Fruit fly (Drosophila melanogaster) whole organism, wandering third instar larva: ENCODE results near the gene ND-20.
A peak's percentile ranks its signal among the peaks of the same experiment; 100 is the strongest.

Experiments used
- Abd-B ChIP-seq: fragments of >200 bp; optimal IDR thresholded peaks from 2 replicates; lab custom pipeline; 2017; ENCODE audit warnings: missing biosample characterization, missing genetic modification characterization
- CG32264 ChIP-seq: fragments of 200-800 bp; sonication (Bioruptor generic); optimal IDR thresholded peaks from 2 replicates; lab custom pipeline; 2016; ENCODE audit warnings: missing biosample characterization, missing genetic modification characterization
- Dfd ChIP-seq: fragments of >200 bp; optimal IDR thresholded peaks from 2 replicates; lab custom pipeline; 2017; ENCODE audit warnings: missing biosample characterization, missing genetic modification characterization
- Dif ChIP-seq: fragments of 200-275, 200-300 bp; sonication (Bioruptor generic); optimal IDR thresholded peaks from 2 replicates; lab custom pipeline; 2018; ENCODE audit warnings: missing biosample characterization, missing genetic modification characterization; ENCODE audit not compliant: partially characterized antibody
- HLH106 ChIP-seq: fragments of 200-800 bp; optimal IDR thresholded peaks from 3 replicates; lab custom pipeline; 2019; ENCODE audit warnings: missing biosample characterization, mild to moderate bottlenecking, missing genetic modification characterization, moderate library complexity
- Hnf4 ChIP-seq: fragments of 200-800 bp; sonication (Bioruptor generic); optimal IDR thresholded peaks from 2 replicates; lab custom pipeline; 2016; ENCODE audit warnings: missing biosample characterization, mild to moderate bottlenecking, missing genetic modification characterization
- Hr78 ChIP-seq: fragments of >200 bp; optimal IDR thresholded peaks from 2 replicates; lab custom pipeline; 2017; ENCODE audit warnings: missing biosample characterization, missing genetic modification characterization
- Hr83 ChIP-seq: fragments of 200-300 bp; sonication (Bioruptor generic); optimal IDR thresholded peaks from 2 replicates; lab custom pipeline; 2016; ENCODE audit warnings: missing biosample characterization, mild to moderate bottlenecking, missing genetic modification characterization, moderate library complexity; ENCODE audit not compliant: poor library complexity, severe bottlenecking
- Jra ChIP-seq: sonication (Bioruptor generic); optimal IDR thresholded peaks from 2 replicates; lab custom pipeline; 2016; ENCODE audit warnings: missing biosample characterization, missing genetic modification characterization
- Myc ChIP-seq: fragments of >200 bp; optimal IDR thresholded peaks from 2 replicates; lab custom pipeline; 2017
- N ChIP-seq: fragments of >200 bp; optimal IDR thresholded peaks from 2 replicates; lab custom pipeline; 2018; ENCODE audit warnings: missing biosample characterization, missing external identifiers, missing genetic modification characterization
- OdsH ChIP-seq: fragments of 200-800 bp; sonication (Bioruptor generic); optimal IDR thresholded peaks from 2 replicates; lab custom pipeline; 2016; ENCODE audit warnings: missing biosample characterization, mild to moderate bottlenecking, missing genetic modification characterization
- Rel ChIP-seq, 2 experiments: fragments of 200-800 bp; sonication (Bioruptor generic) in 1 of 2; optimal IDR thresholded peaks; 2 replicates in 1 of 2; 3 replicates in 1 of 2; lab custom pipeline; 2016 to 2019; ENCODE audit warnings: mild to moderate bottlenecking in 2 of 2, missing biosample characterization in 2 of 2, missing genetic modification characterization in 2 of 2, moderate library complexity in 1 of 2
- Sp1 ChIP-seq: fragments of 200-800 bp; sonication (Bioruptor generic); optimal IDR thresholded peaks from 3 replicates; lab custom pipeline; 2019; ENCODE audit warnings: missing biosample characterization, mild to moderate bottlenecking, missing genetic modification characterization, moderate library complexity
- Vsx2 ChIP-seq: fragments of 200-300, 225-300 bp; sonication (Bioruptor generic); optimal IDR thresholded peaks from 2 replicates; lab custom pipeline; 2018; ENCODE audit warnings: missing biosample characterization, missing genetic modification characterization; ENCODE audit not compliant: partially characterized antibody
- br ChIP-seq: fragments of 200-800 bp; sonication (Bioruptor generic); optimal IDR thresholded peaks from 2 replicates; lab custom pipeline; 2016; ENCODE audit warnings: missing biosample characterization, missing genetic modification characterization
- brk ChIP-seq: fragments of 200-800 bp; sonication (Bioruptor generic); optimal IDR thresholded peaks from 2 replicates; lab custom pipeline; 2016; ENCODE audit warnings: missing biosample characterization, mild to moderate bottlenecking, missing genetic modification characterization
- dl ChIP-seq, 2 experiments: fragments of 175-275, 200-275 bp in 1 of 2; fragments of 200-275 bp in 1 of 2; sonication (Bioruptor generic); optimal IDR thresholded peaks; lab custom pipeline; 2018; ENCODE audit warnings: mild to moderate bottlenecking in 2 of 2, missing biosample characterization in 2 of 2, missing genetic modification characterization in 2 of 2, moderate library complexity in 2 of 2; ENCODE audit not compliant: partially characterized antibody in 2 of 2, insufficient read depth in 1 of 2
- dmrt93B ChIP-seq: fragments of 200-800 bp; sonication (Bioruptor generic); optimal IDR thresholded peaks from 2 replicates; lab custom pipeline; 2018; ENCODE audit warnings: missing biosample characterization, mild to moderate bottlenecking, missing genetic modification characterization
- ey ChIP-seq: fragments of 200-800 bp; sonication (Bioruptor generic); optimal IDR thresholded peaks from 2 replicates; lab custom pipeline; 2016; ENCODE audit warnings: missing biosample characterization, missing genetic modification characterization
- fru ChIP-seq: fragments of 200-800 bp; sonication (Bioruptor generic); optimal IDR thresholded peaks from 3 replicates; lab custom pipeline; 2016; ENCODE audit warnings: missing biosample characterization, mild to moderate bottlenecking, missing genetic modification characterization
- jim ChIP-seq: fragments of 175-275, 200-325 bp; sonication (Bioruptor generic); optimal IDR thresholded peaks from 2 replicates; lab custom pipeline; 2016; ENCODE audit warnings: missing biosample characterization, mild to moderate bottlenecking, missing genetic modification characterization
- lola ChIP-seq: fragments of >200 bp; optimal IDR thresholded peaks from 2 replicates; lab custom pipeline; 2017; ENCODE audit warnings: missing biosample characterization, missing genetic modification characterization
- psq ChIP-seq: fragments of 200-800 bp; sonication (Bioruptor generic); optimal IDR thresholded peaks from 3 replicates; lab custom pipeline; 2017; ENCODE audit warnings: missing biosample characterization, mild to moderate bottlenecking, missing genetic modification characterization, moderate library complexity
- rgr ChIP-seq: fragments of 200-800 bp; sonication (Bioruptor generic); optimal IDR thresholded peaks from 3 replicates; lab custom pipeline; 2016; ENCODE audit warnings: missing biosample characterization, mild to moderate bottlenecking, missing genetic modification characterization
- sv ChIP-seq: fragments of 200-800 bp; sonication (Bioruptor generic); optimal IDR thresholded peaks from 3 replicates; lab custom pipeline; 2016; ENCODE audit warnings: missing biosample characterization, missing genetic modification characterization
- tai ChIP-seq: sonication (Bioruptor generic); optimal IDR thresholded peaks from 2 replicates; lab custom pipeline; 2016; ENCODE audit warnings: missing biosample characterization, missing genetic modification characterization
- usp ChIP-seq: fragments of >200 bp; optimal IDR thresholded peaks from 2 replicates; lab custom pipeline; 2017; ENCODE audit warnings: missing biosample characterization, missing genetic modification characterization
- woc ChIP-seq: sonication (Bioruptor generic); optimal IDR thresholded peaks from 2 replicates; lab custom pipeline; 2016; ENCODE audit warnings: missing biosample characterization, mild to moderate bottlenecking, missing genetic modification characterization

Gene ND-20

DNA sequence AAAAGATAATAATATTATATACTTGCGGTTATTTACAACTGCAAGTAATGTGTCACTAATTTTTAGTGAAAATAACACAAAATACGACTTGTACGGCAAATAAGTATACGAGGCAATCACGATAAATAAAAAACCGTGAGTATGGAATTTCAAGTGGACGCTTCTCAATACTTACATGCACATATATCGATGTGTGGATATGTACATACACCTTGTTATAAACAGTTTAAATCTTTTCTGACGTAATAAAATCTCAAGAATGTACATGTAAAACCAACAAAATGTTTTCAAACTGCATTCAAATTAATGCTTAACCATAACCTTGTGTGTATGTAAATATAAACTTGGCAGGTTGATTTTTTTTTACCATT is 5.9 kb upstream of the ND-20 start:
- TF ChIP-seq Hr78 (no peak), lola (GFP tag; lab: Kevin White, UChicago) (no peak), Abd-B (GFP tag; lab: Kevin White, UChicago) (no peak), CG32264 (GFP tag; lab: Kevin White, UChicago) (no peak), OdsH (no peak), usp (GFP tag; lab: Kevin White, UChicago) (no peak), psq (GFP tag; lab: Kevin White, UChicago) (no peak), Hr83 (GFP tag; lab: Kevin White, UChicago) (no peak), brk (GFP tag; lab: Kevin White, UChicago) (no peak), dl (GFP tag; optimal IDR thresholded peaks at IDR 0.05; lab: Kevin White, UChicago; ENCODE audit: insufficient read depth in 1 of 2, partially characterized antibody in 2 of 2) (no peak), dmrt93B (GFP tag; lab: Kevin White, UChicago) (no peak), Dfd (GFP tag; lab: Kevin White, UChicago) (no peak), Vsx2 (GFP tag; lab: Kevin White, UChicago) (no peak), HLH106 (tag; lab: Kevin White, UChicago) (no peak), rgr (GFP tag; lab: Kevin White, UChicago) (no peak)

DNA sequence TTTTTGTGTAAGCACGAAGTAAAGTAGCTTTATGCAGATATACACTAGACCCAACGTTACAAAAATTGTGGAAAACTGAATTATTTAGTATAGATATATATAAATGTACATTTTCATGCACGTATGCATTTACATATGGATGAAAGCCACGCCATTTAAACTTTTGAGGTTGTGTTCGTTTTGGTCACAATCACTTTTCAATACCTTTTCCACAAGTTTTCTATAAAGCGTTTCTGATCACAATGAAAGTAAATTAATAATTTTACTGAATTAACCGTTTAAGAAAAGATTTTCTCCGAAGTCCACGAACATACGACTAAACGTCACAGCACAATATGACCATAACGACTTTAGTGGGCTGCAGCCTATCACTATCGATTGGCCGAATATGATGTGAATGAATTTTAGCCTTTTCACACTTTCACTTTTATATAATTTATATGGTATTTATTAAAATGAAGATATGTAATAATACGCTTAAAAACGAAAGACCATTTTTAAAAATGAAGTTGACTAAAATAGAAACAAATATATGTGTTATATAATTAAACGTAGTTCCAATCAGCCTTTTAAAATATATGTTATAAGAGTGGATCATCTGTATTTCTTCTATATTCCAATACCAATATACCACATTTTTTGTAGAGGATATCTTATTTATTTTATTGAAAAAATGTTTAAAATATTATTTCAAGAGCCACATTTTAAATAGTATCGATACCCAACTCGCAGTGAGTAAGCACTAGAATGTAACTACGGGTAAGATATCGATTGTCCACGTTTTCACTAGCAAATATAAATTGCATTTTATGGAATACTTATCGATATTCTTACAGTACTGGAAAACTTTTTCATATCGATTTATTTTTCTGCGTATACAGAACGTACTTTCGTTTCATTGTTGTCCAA is 5.3 kb upstream of the ND-20 start, which contains the start of the genes CG46312, eIF5 and exd:
Gene CG46312 (minus strand): TSS at position 357 of the 909 bp plus-strand sequence.
Gene eIF5 (minus strand): TSS at position 357 of the 909 bp plus-strand sequence.
Gene exd (plus strand): TSS at position 851 of the 909 bp plus-strand sequence.
- peak; percentile 2 for TF ChIP-seq HLH106 (tag; lab: Kevin White, UChicago)
- TF ChIP-seq Rel (GFP tag; optimal IDR thresholded peaks at IDR 0.05; lab: Kevin White, UChicago): no peak
- peak; percentile 18 for TF ChIP-seq Rel (tag; optimal IDR thresholded peaks at IDR 0.05; lab: Kevin White, UChicago)
- no peak for TF ChIP-seq tai (GFP tag; lab: Kevin White, UChicago)

DNA sequence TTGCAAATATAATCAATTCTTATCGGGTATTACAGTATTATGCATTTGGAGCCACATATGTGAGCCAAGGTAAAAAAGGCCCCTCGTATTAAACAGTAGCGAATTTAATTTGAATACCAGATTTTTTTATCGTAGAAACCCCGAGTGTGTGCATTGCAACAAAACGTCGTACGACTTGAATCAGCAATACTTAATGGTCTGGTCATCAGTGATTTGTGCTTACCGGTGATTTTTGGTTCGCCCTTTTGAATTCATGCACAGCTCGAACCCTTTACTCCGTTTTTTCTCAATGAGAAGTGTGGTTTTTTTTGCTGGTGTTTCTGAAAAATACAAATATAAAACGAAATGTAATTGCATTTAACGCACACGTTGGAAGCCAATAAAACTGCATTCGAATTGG is 3.0 kb upstream of the ND-20 start:
- no peak for TF ChIP-seq Sp1 (GFP tag; lab: Kevin White, UChicago)
- TF ChIP-seq Hr83 (GFP tag; lab: Kevin White, UChicago): no peak
- no peak for TF ChIP-seq brk (GFP tag; lab: Kevin White, UChicago)
- no peak for TF ChIP-seq Myc (lab: Kevin White, UChicago)
- TF ChIP-seq N (GFP tag; lab: Kevin White, UChicago): no peak
- no peak for TF ChIP-seq Abd-B (GFP tag; lab: Kevin White, UChicago)
- TF ChIP-seq br (GFP tag; lab: Kevin White, UChicago): no peak
- no peak for TF ChIP-seq ey (GFP tag; lab: Kevin White, UChicago)
- TF ChIP-seq dl (GFP tag; optimal IDR thresholded peaks at IDR 0.05; lab: Kevin White, UChicago; ENCODE audit: insufficient read depth in 1 of 2, partially characterized antibody in 2 of 2): no peak
- no peak for TF ChIP-seq woc (GFP tag; lab: Kevin White, UChicago)
- TF ChIP-seq sv (GFP tag; lab: Kevin White, UChicago): no peak
- no peak for TF ChIP-seq Rel (GFP tag; optimal IDR thresholded peaks at IDR 0.05; lab: Kevin White, UChicago)
- TF ChIP-seq Rel (tag; optimal IDR thresholded peaks at IDR 0.05; lab: Kevin White, UChicago): no peak
- TF ChIP-seq tai (GFP tag; lab: Kevin White, UChicago): no peak
- TF ChIP-seq HLH106 (tag; lab: Kevin White, UChicago): no peak
- TF ChIP-seq Jra (GFP tag; lab: Kevin White, UChicago): no peak
- TF ChIP-seq Dif (GFP tag; lab: Kevin White, UChicago): no peak
- TF ChIP-seq lola (GFP tag; lab: Kevin White, UChicago): no peak
- no peak for TF ChIP-seq Hnf4 (GFP tag; lab: Kevin White, UChicago)

DNA sequence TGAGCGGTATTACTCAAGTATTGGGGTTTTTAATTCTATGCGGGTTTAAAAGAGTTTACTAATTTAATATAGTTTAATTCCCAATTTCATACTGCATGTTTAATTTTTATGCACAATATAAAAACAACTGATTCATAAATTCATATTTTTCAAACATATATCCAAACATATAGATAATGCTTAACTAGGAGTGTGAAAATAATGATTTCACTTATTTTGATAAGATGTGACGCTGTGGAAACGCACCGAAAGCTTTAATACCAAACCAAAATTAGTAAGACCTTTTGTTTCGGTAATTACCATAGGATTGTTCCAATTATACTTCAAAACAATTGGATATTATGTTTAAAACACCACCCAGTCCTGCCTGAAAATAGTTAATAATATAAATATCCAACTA is 3.1 kb downstream of the ND-20 start, which contains the start of gene Slc25A46a:
Gene Slc25A46a (plus strand): TSS at position 272 of the 400 bp plus-strand sequence.
- no peak for TF ChIP-seq Rel (GFP tag; optimal IDR thresholded peaks at IDR 0.05; lab: Kevin White, UChicago)
- TF ChIP-seq Rel (tag; optimal IDR thresholded peaks at IDR 0.05; lab: Kevin White, UChicago): no peak
- no peak for TF ChIP-seq fru (GFP tag; lab: Kevin White, UChicago)
- TF ChIP-seq HLH106 (tag; lab: Kevin White, UChicago): peak; percentile 8
- no peak for TF ChIP-seq Myc (lab: Kevin White, UChicago)
- TF ChIP-seq tai (GFP tag; lab: Kevin White, UChicago): no peak
- no peak for TF ChIP-seq Hr83 (GFP tag; lab: Kevin White, UChicago)
- no peak for TF ChIP-seq jim (GFP tag; lab: Kevin White, UChicago)
- TF ChIP-seq OdsH: no peak
- no peak for TF ChIP-seq Sp1 (GFP tag; lab: Kevin White, UChicago)
- TF ChIP-seq woc (GFP tag; lab: Kevin White, UChicago): peak; percentile 7
- no peak for TF ChIP-seq N (GFP tag; lab: Kevin White, UChicago)
- TF ChIP-seq, all 38 proteins: peak for 2
